Fruit fly (Drosophila melanogaster) whole organism, prepupa: Measurements from ENCODE around the gene Setd3.
A peak's percentile ranks its signal among the peaks of the same experiment; 100 is the strongest.

ENCODE experiments used
- CG16779 ChIP-seq: fragments of 200-800 bp; sonication (Bioruptor generic); optimal IDR thresholded peaks from 3 replicates; lab custom pipeline; 2017; ENCODE audit warnings: missing biosample characterization, mild to moderate bottlenecking, missing genetic modification characterization
- CG6854 ChIP-seq: fragments of 200-800 bp; sonication (Bioruptor generic); optimal IDR thresholded peaks from 2 replicates; lab custom pipeline; 2017; ENCODE audit warnings: missing biosample characterization, mild to moderate bottlenecking, missing genetic modification characterization
- Hr39 ChIP-seq: fragments of 200-800 bp; sonication (Bioruptor generic); optimal IDR thresholded peaks from 2 replicates; lab custom pipeline; 2016; ENCODE audit warnings: missing biosample characterization, missing genetic modification characterization
- Hr4 ChIP-seq: fragments of 200-800 bp; sonication (Bioruptor generic); optimal IDR thresholded peaks from 3 replicates; lab custom pipeline; 2016; ENCODE audit warnings: missing biosample characterization, missing genetic modification characterization
- Lpt ChIP-seq: fragments of 200-800 bp; sonication (Bioruptor generic); optimal IDR thresholded peaks from 3 replicates; lab custom pipeline; 2016; ENCODE audit warnings: missing biosample characterization, missing genetic modification characterization
- Sox102F ChIP-seq: fragments of 200-800 bp; sonication (Bioruptor generic); optimal IDR thresholded peaks from 2 replicates; lab custom pipeline; 2016; ENCODE audit warnings: missing biosample characterization, mild to moderate bottlenecking, missing genetic modification characterization
- achi ChIP-seq: fragments of 200-800 bp; sonication (Bioruptor generic); optimal IDR thresholded peaks from 3 replicates; lab custom pipeline; 2016; ENCODE audit warnings: missing biosample characterization, missing genetic modification characterization
- eg ChIP-seq: fragments of 200-800 bp; sonication (Bioruptor generic); IDR thresholded peaks from 3 replicates; pipeline ENCODE4 v1.3.6; 2022; ENCODE audit warnings: missing biosample characterization, missing genetic modification characterization

dm6 chrX:7013320-7014214 lies 45.0 kb upstream of the Setd3 start, which contains the start of the genes CG3032 and CG4593:
- TF ChIP-seq CG16779 (tag; lab: Kevin White, UChicago) (peak; percentile 71), eg (GFP tag; lab: Robert Waterston, UW) (peak; percentile 98), Hr4 (GFP tag; lab: Kevin White, UChicago) (peak; percentile 95), CG6854 (GFP tag; lab: Kevin White, UChicago) (no peak), Lpt (GFP tag; lab: Kevin White, UChicago) (peak; percentile 88), achi (GFP tag; lab: Kevin White, UChicago) (peak; percentile 86), Hr39 (GFP tag; lab: Kevin White, UChicago) (peak; percentile 93), Sox102F (peak; percentile 84)
